Worm (Caenorhabditis elegans) whole organism, early embryonic: Measurements from ENCODE around the gene srx-10.

Experiments
- B0310.2 ChIP-seq: sonication (generic microtip); optimal IDR thresholded peaks from 2 replicates; lab custom pipeline; 2016; ENCODE audit warnings: mild to moderate bottlenecking, missing genetic modification characterization, missing compliant biosample characterization
- F13C5.2 ChIP-seq: sonication (generic microtip); optimal IDR thresholded peaks from 2 replicates; lab custom pipeline; 2017; ENCODE audit warnings: mild to moderate bottlenecking, missing genetic modification characterization, inconsistent platforms, missing compliant biosample characterization
- aly-1 ChIP-seq: sonication (generic microtip); optimal IDR thresholded peaks from 2 replicates; lab custom pipeline; 2016; ENCODE audit warnings: missing genetic modification characterization, missing compliant biosample characterization
- ama-1 ChIP-seq: fragments of 150-350 bp; optimal IDR thresholded peaks from 2 replicates; lab custom pipeline; 2014
- ceh-13 ChIP-seq: fragments of 200-800 bp; sonication (Bioruptor generic); optimal IDR thresholded peaks from 2 replicates; lab custom pipeline; 2018; ENCODE audit warnings: mild to moderate bottlenecking, missing genetic modification characterization, missing compliant biosample characterization
- ets-7 ChIP-seq: sonication (generic microtip); optimal IDR thresholded peaks from 2 replicates; lab custom pipeline; 2016; ENCODE audit warnings: missing genotype, missing genetic modification characterization, missing compliant biosample characterization
- flt-1 ChIP-seq: fragments of 200-800 bp; sonication (Bioruptor generic); IDR thresholded peaks from 2 replicates; pipeline ENCODE4 v1.3.6; 2022; ENCODE audit warnings: missing genetic modification characterization, missing compliant biosample characterization
- hmbx-1 ChIP-seq: sonication (generic microtip); optimal IDR thresholded peaks from 2 replicates; lab custom pipeline; 2016; ENCODE audit warnings: mild to moderate bottlenecking, missing genetic modification characterization, missing compliant biosample characterization
- hmg-4 ChIP-seq: fragments of 200-800 bp; sonication (Bioruptor generic); optimal IDR thresholded peaks from 2 replicates; lab custom pipeline; 2018; ENCODE audit warnings: mild to moderate bottlenecking, missing genetic modification characterization, missing compliant biosample characterization
- pes-1 ChIP-seq: fragments of 200-800 bp; sonication (Bioruptor generic); IDR thresholded peaks from 2 replicates; pipeline ENCODE4 v1.3.6; 2022; ENCODE audit warnings: missing genetic modification reagents, missing genetic modification characterization, missing compliant biosample characterization
- tbx-11 ChIP-seq: fragments of 200-800 bp; sonication (Bioruptor generic); IDR thresholded peaks from 2 replicates; pipeline ENCODE4 v1.3.6; 2022; ENCODE audit warnings: missing genetic modification characterization, missing compliant biosample characterization
- tbx-37 ChIP-seq: fragments of 200-800 bp; sonication (Bioruptor generic); conservative IDR thresholded peaks from 2 replicates; pipeline ENCODE4 v1.3.6; 2022; ENCODE audit warnings: missing genetic modification reagents, missing genetic modification characterization, missing compliant biosample characterization
- tra-4 ChIP-seq: sonication (generic microtip); optimal IDR thresholded peaks from 2 replicates; lab custom pipeline; 2017; ENCODE audit warnings: missing genetic modification characterization, missing compliant biosample characterization

DNA sequence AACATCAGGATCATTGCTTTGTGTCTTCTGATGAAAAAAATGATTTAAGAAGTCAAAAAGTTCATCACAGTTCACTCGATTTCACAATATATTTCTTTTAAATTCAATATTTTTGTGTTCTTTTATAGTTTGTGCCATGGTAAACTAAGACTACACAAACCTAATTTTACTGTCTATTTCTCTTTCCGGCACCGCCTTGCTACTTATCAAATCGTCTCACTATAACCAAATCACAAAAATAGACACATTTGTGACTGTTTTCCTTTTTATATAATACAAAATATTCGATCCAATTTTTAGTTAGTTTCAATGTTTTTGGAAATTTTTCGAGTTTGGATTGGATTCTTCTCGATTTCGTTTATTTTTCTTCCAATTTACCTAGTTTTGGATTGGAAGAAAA is 7.8 kb upstream of the srx-10 start, which contains the start of gene swt-6:
- TF ChIP-seq B0310.2 (tag; lab: Kevin White, UChicago) (no peak), ets-7 (no peak), tbx-11 (GFP tag; lab: Robert Waterston, UW) (no peak), ama-1 (lab: Kevin White, UChicago) (no peak), hmbx-1 (tag; lab: Kevin White, UChicago) (no peak), aly-1 (tag; lab: Kevin White, UChicago) (no peak), flt-1 (GFP tag; lab: Robert Waterston, UW) (no peak), hmg-4 (GFP tag; lab: Kevin White, UChicago) (no peak), ceh-13 (no peak), F13C5.2 (tag; lab: Kevin White, UChicago) (no peak), tbx-37 (GFP tag; lab: Robert Waterston, UW) (no peak), pes-1 (no peak), tra-4 (tag; lab: Kevin White, UChicago) (no peak)
